Fruit fly (Drosophila melanogaster): ENCODE data around the gene CG13073.

Gene CG13073

DNA sequence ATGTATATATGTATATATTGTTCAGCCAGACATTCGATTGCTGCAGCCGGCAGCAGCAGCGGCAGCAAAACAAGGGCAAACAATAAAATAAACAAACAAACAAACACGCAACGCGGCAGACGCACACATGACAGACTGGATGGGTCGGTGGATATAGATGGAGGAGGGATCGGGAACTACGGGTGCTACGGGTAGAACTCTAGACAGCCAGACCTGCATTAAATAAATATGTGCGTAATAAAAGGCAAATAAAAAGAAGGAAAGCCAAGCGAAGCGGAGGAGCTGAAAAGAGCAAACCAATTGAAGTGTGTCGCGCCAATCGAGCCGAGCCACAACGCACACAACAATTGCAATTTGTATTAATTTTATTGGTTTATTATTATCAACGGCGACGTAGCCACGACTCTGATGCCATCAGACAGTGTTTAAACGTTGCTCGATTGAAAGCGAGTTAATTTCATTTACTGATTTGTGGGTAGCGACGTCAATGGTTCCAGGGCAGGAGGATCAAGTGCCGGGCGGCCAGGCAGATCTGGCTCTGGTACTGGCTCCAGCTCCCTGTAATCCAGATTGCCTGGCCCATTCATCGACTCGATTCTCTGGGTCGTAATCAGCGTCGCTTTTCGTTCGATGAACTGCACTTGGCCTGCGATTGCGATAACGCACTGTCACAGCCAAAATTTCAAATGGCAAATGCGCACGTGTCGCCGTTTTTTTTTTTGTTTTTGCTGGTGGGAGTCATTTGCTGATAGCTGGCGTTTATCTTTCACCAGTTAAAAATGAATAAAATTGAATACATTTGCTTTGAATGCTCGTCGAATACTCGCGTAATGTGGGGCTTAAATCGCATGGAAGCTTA lies 23.0 kb downstream of the CG13073 start (continued):
- TF ChIP-seq CG11247 (GFP tag; IDR thresholded peaks at IDR 0.05) (no peak), Neu2 (GFP tag; optimal IDR thresholded peaks at IDR 0.05; ENCODE audit: borderline replicate concordance) (no peak), NfI (GFP tag; optimal IDR thresholded peaks at IDR 0.05) (no peak)

DNA sequence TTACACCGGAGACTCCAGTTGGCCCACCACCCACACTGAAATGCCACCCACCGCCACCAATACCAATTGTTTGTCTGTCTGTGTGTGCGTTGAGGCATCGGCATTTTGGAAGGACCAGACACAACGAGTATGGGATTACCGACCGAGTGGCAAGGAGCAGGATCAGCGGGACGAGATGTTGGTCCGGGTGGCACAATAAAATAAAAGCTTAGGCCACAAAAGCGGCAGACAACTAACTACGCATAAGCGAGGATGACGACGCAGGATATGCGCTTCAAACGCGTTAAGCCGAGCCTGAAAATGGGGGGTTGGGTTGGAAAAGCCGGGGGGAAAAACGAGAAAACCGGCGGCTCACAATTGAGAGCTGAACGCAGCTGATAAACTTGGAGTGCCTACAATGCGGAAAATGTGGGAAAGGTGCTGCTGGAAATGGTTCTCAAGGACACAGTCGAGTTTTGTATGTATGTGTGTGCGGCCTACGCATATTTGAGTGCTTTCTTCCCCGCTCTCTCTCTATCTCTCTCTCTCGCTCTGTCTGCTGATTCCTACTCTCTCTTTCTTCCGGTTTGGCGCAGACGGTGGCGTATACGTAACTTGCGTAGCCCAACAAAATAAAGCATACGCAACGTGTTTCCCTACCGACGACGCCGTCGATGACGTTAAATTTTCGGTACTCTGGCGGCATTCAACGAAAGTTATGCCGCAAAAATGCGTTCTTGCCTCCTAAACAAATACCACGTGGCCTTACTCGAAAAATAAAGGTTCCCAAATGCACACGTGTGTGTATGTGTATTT lies 24.3 kb downstream of the CG13073 start:
- peak in 1 of 2 experiments; percentile 33 for TF ChIP-seq Trl (optimal IDR thresholded peaks at IDR 0.05)
- no peak for TF ChIP-seq Trl (GFP tag; optimal IDR thresholded peaks at IDR 0.05)
- TF ChIP-seq tx (GFP tag; optimal IDR thresholded peaks at IDR 0.05) = no peak
- TF ChIP-seq eve (GFP tag; optimal IDR thresholded peaks at IDR 0.05) = no peak
- TF ChIP-seq her (GFP tag; optimal IDR thresholded peaks at IDR 0.05) = no peak
- TF ChIP-seq Atf-2 (GFP tag; optimal IDR thresholded peaks at IDR 0.05) = no peak
- no peak for TF ChIP-seq B-H1 (GFP tag; IDR thresholded peaks at IDR 0.05)
- TF ChIP-seq CG3838 (GFP tag; optimal IDR thresholded peaks at IDR 0.05) = no peak
- peak; percentile 72 for TF ChIP-seq CG9437 (GFP tag; optimal IDR thresholded peaks at IDR 0.05)
- TF ChIP-seq CG7372 (GFP tag; IDR thresholded peaks at IDR 0.05) = peak; percentile 66; the same call in 1 of the 2 replicates
- peak; percentile 72 for TF ChIP-seq Med (GFP tag)
- peak; percentile 3 for TF ChIP-seq CG10543 (GFP tag; optimal IDR thresholded peaks at IDR 0.05)
- TF ChIP-seq CG1832 (GFP tag; optimal IDR thresholded peaks at IDR 0.05) = peak; percentile 3
- no peak for TF ChIP-seq Nf-YA (GFP tag; IDR thresholded peaks at IDR 0.05)
- peak; percentile 50 for TF ChIP-seq CG13894 (tag; optimal IDR thresholded peaks at IDR 0.05)
- TF ChIP-seq sd (tag; optimal IDR thresholded peaks at IDR 0.05) = peak; percentile 8
- peak; percentile 86 for TF ChIP-seq abd-A (tag; optimal IDR thresholded peaks at IDR 0.05)
- TF ChIP-seq cg (GFP tag; optimal IDR thresholded peaks at IDR 0.05) = peak; percentile 1
- no peak for TF ChIP-seq CG12391 (tag; optimal IDR thresholded peaks at IDR 0.05)

dm6 chr3L:16190885-16191284 lies 26.2 kb downstream of the CG13073 start:
- no peak for TF ChIP-seq CG32772 (GFP tag; IDR thresholded peaks at IDR 0.05)
- no peak for TF ChIP-seq Ptx1 (GFP tag; IDR thresholded peaks at IDR 0.05)
- TF ChIP-seq C15 (GFP tag; IDR thresholded peaks at IDR 0.05) = no peak
- no peak for TF ChIP-seq tap (tag; optimal IDR thresholded peaks at IDR 0.05)
- peak; percentile 38 for TF ChIP-seq lab (GFP tag; optimal IDR thresholded peaks at IDR 0.05)
- no peak for TF ChIP-seq ac (GFP tag; optimal IDR thresholded peaks at IDR 0.05)
- no peak for TF ChIP-seq CG2116 (GFP tag; optimal IDR thresholded peaks at IDR 0.05)
- TF ChIP-seq Hr78 (GFP tag; optimal IDR thresholded peaks at IDR 0.05) = no peak
- TF ChIP-seq D19A (tag; optimal IDR thresholded peaks at IDR 0.05) = no peak
- no peak for TF ChIP-seq psq (GFP tag; optimal IDR thresholded peaks at IDR 0.05)
- TF ChIP-seq CG31388 (GFP tag; optimal IDR thresholded peaks at IDR 0.05) = no peak
- TF ChIP-seq unpg (GFP tag; optimal IDR thresholded peaks at IDR 0.05) = no peak
- no peak for TF ChIP-seq CG17568 (GFP tag; optimal IDR thresholded peaks at IDR 0.05)
- no peak for TF ChIP-seq GATAe (GFP tag; conservative IDR thresholded peaks at IDR 0.05)
- TF ChIP-seq Drgx (GFP tag; IDR thresholded peaks at IDR 0.05) = peak; percentile 38; the same call in 1 of the 2 replicates
- 0 out of 2 replicates have a peak, but pooled peaks have one; percentile 2 for TF ChIP-seq CG1024 (GFP tag; IDR thresholded peaks at IDR 0.05)
- TF ChIP-seq vvl (GFP tag; IDR thresholded peaks at IDR 0.05) = no peak
- no peak for TF ChIP-seq CG4707 (GFP tag; optimal IDR thresholded peaks at IDR 0.05)
- no peak for TF ChIP-seq CG17912 (GFP tag; optimal IDR thresholded peaks at IDR 0.05)
- TF ChIP-seq CG2712 (tag; optimal IDR thresholded peaks at IDR 0.05) = no peak
- no peak for TF ChIP-seq HmgZ (tag; optimal IDR thresholded peaks at IDR 0.05)
- TF ChIP-seq CG4854 (GFP tag; optimal IDR thresholded peaks at IDR 0.05) = no peak
- TF ChIP-seq slou (GFP tag; optimal IDR thresholded peaks at IDR 0.05) = no peak
- TF ChIP-seq btn (GFP tag; optimal IDR thresholded peaks at IDR 0.05) = no peak

Measured in whole organism, embryonic.